Fruit fly (Drosophila melanogaster) whole organism, embryonic: ENCODE results near the gene Decay.

Experiments used
- Antp ChIP-seq: fragments of 200-800 bp; sonication (Bioruptor generic); optimal IDR thresholded peaks from 3 replicates; lab custom pipeline; 2016; ENCODE audit warnings: missing biosample characterization, missing genetic modification characterization
- Blimp-1 ChIP-seq: fragments of 200-800 bp; sonication (Bioruptor generic); optimal IDR thresholded peaks from 3 replicates; lab custom pipeline; 2018; ENCODE audit warnings: missing biosample characterization, missing genetic modification characterization, mild to moderate bottlenecking, moderate library complexity, missing genetic modification reagents
- CG10321 ChIP-seq: fragments of 200-800 bp; sonication (Bioruptor generic); IDR thresholded peaks from 2 replicates; pipeline ENCODE4 v1.3.6; 2022; ENCODE audit warnings: missing biosample characterization, missing genetic modification characterization
- CG10959 ChIP-seq: fragments of 200-800 bp; sonication (Bioruptor generic); IDR thresholded peaks from 2 replicates; pipeline ENCODE4 v1.3.6; 2022; ENCODE audit warnings: missing biosample characterization, missing genetic modification characterization
- CG11504 ChIP-seq: fragments of 200-800 bp; sonication (Bioruptor generic); optimal IDR thresholded peaks from 3 replicates; lab custom pipeline; 2019; ENCODE audit warnings: missing biosample characterization, mild to moderate bottlenecking, missing genetic modification characterization, moderate library complexity
- CG15601 ChIP-seq: fragments of 200-800 bp; sonication (Bioruptor generic); optimal IDR thresholded peaks from 3 replicates; lab custom pipeline; 2019; ENCODE audit warnings: missing biosample characterization, mild to moderate bottlenecking, missing genetic modification characterization, moderate library complexity
- CG1603 ChIP-seq: fragments of 200-800 bp; sonication (Bioruptor generic); optimal IDR thresholded peaks from 2 replicates; lab custom pipeline; 2019; ENCODE audit warnings: missing biosample characterization, mild to moderate bottlenecking, missing genetic modification characterization, moderate library complexity
- CG1832 ChIP-seq: fragments of 200-800 bp; sonication (Bioruptor generic); optimal IDR thresholded peaks from 2 replicates; lab custom pipeline; 2017; ENCODE audit warnings: missing biosample characterization, mild to moderate bottlenecking, missing genetic modification characterization, inconsistent platforms
- CG2678 ChIP-seq: fragments of 200-800 bp; sonication (Bioruptor generic); optimal IDR thresholded peaks from 3 replicates; lab custom pipeline; 2019; ENCODE audit warnings: missing biosample characterization, mild to moderate bottlenecking, missing genetic modification characterization, moderate library complexity
- CG31388 ChIP-seq: fragments of 200-800 bp; sonication (Bioruptor generic); optimal IDR thresholded peaks from 2 replicates; lab custom pipeline; 2016; ENCODE audit warnings: missing biosample characterization, missing genetic modification characterization
- CG4424 ChIP-seq: fragments of 200-800 bp; sonication (Bioruptor generic); optimal IDR thresholded peaks from 3 replicates; lab custom pipeline; 2016; ENCODE audit warnings: missing biosample characterization, missing genetic modification characterization
- CG7271 ChIP-seq: fragments of 200-800 bp; sonication (Bioruptor generic); optimal IDR thresholded peaks from 2 replicates; lab custom pipeline; 2018; ENCODE audit warnings: missing biosample characterization, mild to moderate bottlenecking, missing genetic modification characterization, moderate library complexity
- CG7357 ChIP-seq: fragments of 200-800 bp; sonication (Bioruptor generic); IDR thresholded peaks from 3 replicates; pipeline ENCODE4 v1.3.6; 2022; ENCODE audit warnings: missing biosample characterization, missing genetic modification characterization
- CG7839 ChIP-seq: fragments of 200-800 bp; sonication (Bioruptor generic); optimal IDR thresholded peaks from 3 replicates; lab custom pipeline; 2018; ENCODE audit warnings: missing biosample characterization, mild to moderate bottlenecking, missing genetic modification characterization, moderate library complexity
- CG9609 ChIP-seq: fragments of 200-800 bp; sonication (Bioruptor generic); optimal IDR thresholded peaks from 3 replicates; lab custom pipeline; 2016; ENCODE audit warnings: missing biosample characterization, missing genetic modification characterization
- CG9797 ChIP-seq: fragments of 200-800 bp; sonication (Bioruptor generic); optimal IDR thresholded peaks from 3 replicates; lab custom pipeline; 2018; ENCODE audit warnings: missing biosample characterization, mild to moderate bottlenecking, missing genetic modification characterization
- Drgx ChIP-seq: fragments of 200-800 bp; sonication (Bioruptor generic); IDR thresholded peaks from 2 replicates; pipeline ENCODE4 v1.3.6; 2022; ENCODE audit warnings: missing biosample characterization, missing genetic modification characterization
- Elba2 ChIP-seq: fragments of 200-800 bp; sonication (Bioruptor generic); optimal IDR thresholded peaks from 3 replicates; lab custom pipeline; 2016; ENCODE audit warnings: missing biosample characterization, missing genetic modification characterization
- Fer1 ChIP-seq: fragments of 200-800 bp; sonication (Bioruptor generic); optimal IDR thresholded peaks from 2 replicates; lab custom pipeline; 2017; ENCODE audit warnings: missing biosample characterization, mild to moderate bottlenecking, missing genetic modification characterization
- GATAe ChIP-seq: fragments of 200-800 bp; sonication (Bioruptor generic); conservative IDR thresholded peaks from 2 replicates; pipeline ENCODE4 v1.3.6; 2022; ENCODE audit warnings: missing biosample characterization, missing genetic modification characterization
- Gug ChIP-seq: fragments of 200-800 bp; sonication (Bioruptor generic); IDR thresholded peaks from 4 replicates; pipeline ENCODE4 v1.3.6; 2022; ENCODE audit warnings: missing biosample characterization, missing genetic modification characterization
- H2.0 ChIP-seq: fragments of 200-800 bp; sonication (Bioruptor generic); IDR thresholded peaks from 2 replicates; pipeline ENCODE4 v1.3.6; 2022; ENCODE audit warnings: missing biosample characterization, missing genetic modification characterization
- Hr51 ChIP-seq, 2 experiments: fragments of 200-800 bp; sonication (Bioruptor generic); optimal IDR thresholded peaks; 2 replicates in 1 of 2; 3 replicates in 1 of 2; lab custom pipeline; 2016 to 2018; ENCODE audit warnings: missing biosample characterization in 2 of 2, missing genetic modification characterization in 2 of 2, mild to moderate bottlenecking in 1 of 2, moderate library complexity in 1 of 2
- Mrtf ChIP-seq: fragments of 200-800 bp; sonication (Bioruptor generic); IDR thresholded peaks from 3 replicates; pipeline ENCODE4 v1.3.6; 2022; ENCODE audit warnings: missing biosample characterization, missing genetic modification characterization
- NFAT ChIP-seq: fragments of 200-800 bp; sonication (Bioruptor generic); IDR thresholded peaks from 2 replicates; pipeline ENCODE4 v1.3.6; 2022; ENCODE audit warnings: missing biosample characterization, missing genetic modification characterization
- Neu2 ChIP-seq: fragments of 200-800 bp; sonication (Bioruptor generic); optimal IDR thresholded peaks from 3 replicates; lab custom pipeline; 2016; ENCODE audit warnings: missing biosample characterization, missing genetic modification characterization, borderline replicate concordance
- Side ChIP-seq: fragments of 200-800 bp; sonication (Bioruptor generic); optimal IDR thresholded peaks from 2 replicates; lab custom pipeline; 2016; ENCODE audit warnings: missing biosample characterization, missing genetic modification characterization
- Sox100B ChIP-seq: fragments of 200-800 bp; sonication (Bioruptor generic); optimal IDR thresholded peaks from 3 replicates; lab custom pipeline; 2018; ENCODE audit warnings: missing biosample characterization, mild to moderate bottlenecking, missing genetic modification characterization
- Trl ChIP-seq, 3 experiments: fragments of >200 bp in 2 of 3; fragments of 200-800 bp in 1 of 3; sonication (Bioruptor generic) in 1 of 3; optimal IDR thresholded peaks; 2 replicates in 1 of 3; 3 replicates in 2 of 3; lab custom pipeline; 2016 to 2017; ENCODE audit warnings: missing biosample characterization in 1 of 3, missing genetic modification characterization in 1 of 3
- Xbp1 ChIP-seq: fragments of 200-800 bp; sonication (Bioruptor generic); optimal IDR thresholded peaks from 3 replicates; lab custom pipeline; 2016; ENCODE audit warnings: missing biosample characterization, mild to moderate bottlenecking, missing genetic modification characterization
- bab2 ChIP-seq: fragments of 200-800 bp; sonication (Bioruptor generic); optimal IDR thresholded peaks from 2 replicates; lab custom pipeline; 2016; ENCODE audit warnings: missing biosample characterization, missing genetic modification characterization
- cato ChIP-seq: fragments of 200-800 bp; sonication (Bioruptor generic); optimal IDR thresholded peaks from 2 replicates; lab custom pipeline; 2016; ENCODE audit warnings: missing biosample characterization, missing genetic modification characterization, borderline replicate concordance
- cg ChIP-seq: fragments of 200-800 bp; sonication (Bioruptor generic); optimal IDR thresholded peaks from 3 replicates; lab custom pipeline; 2019; ENCODE audit warnings: missing biosample characterization, mild to moderate bottlenecking, missing genetic modification characterization, moderate library complexity
- chinmo ChIP-seq: fragments of 200-800 bp; sonication (Bioruptor generic); IDR thresholded peaks from 4 replicates; pipeline ENCODE4 v1.3.6; 2022; ENCODE audit warnings: missing biosample characterization, missing genetic modification characterization; ENCODE audit not compliant: partially characterized antibody
- dati ChIP-seq: fragments of 200-800 bp; sonication (Bioruptor generic); IDR thresholded peaks from 2 replicates; pipeline ENCODE4 v1.3.6; 2022; ENCODE audit warnings: missing biosample characterization, missing genetic modification characterization
- emc ChIP-seq: fragments of 200-800 bp; sonication (Bioruptor generic); optimal IDR thresholded peaks from 2 replicates; lab custom pipeline; 2016; ENCODE audit warnings: missing biosample characterization, missing genetic modification characterization
- ems ChIP-seq: fragments of 200-800 bp; sonication (Bioruptor generic); optimal IDR thresholded peaks from 3 replicates; lab custom pipeline; 2016; ENCODE audit warnings: missing biosample characterization, missing genetic modification characterization
- en ChIP-seq: fragments of 200-800 bp; sonication (Bioruptor generic); optimal IDR thresholded peaks from 2 replicates; lab custom pipeline; 2016; ENCODE audit warnings: missing biosample characterization, missing genetic modification characterization
- fd102C ChIP-seq: fragments of 200-800 bp; sonication (Bioruptor generic); optimal IDR thresholded peaks from 2 replicates; lab custom pipeline; 2018; ENCODE audit warnings: missing biosample characterization, mild to moderate bottlenecking, missing genetic modification characterization, moderate library complexity
- fd96Cb ChIP-seq: fragments of 200-800 bp; sonication (Bioruptor generic); optimal IDR thresholded peaks from 2 replicates; lab custom pipeline; 2018; ENCODE audit warnings: missing biosample characterization, mild to moderate bottlenecking, missing genetic modification characterization, moderate library complexity
- fu2 ChIP-seq: fragments of 200-800 bp; sonication (Bioruptor generic); optimal IDR thresholded peaks from 2 replicates; lab custom pipeline; 2016; ENCODE audit warnings: missing biosample characterization, missing genetic modification characterization
- gcm2 ChIP-seq: fragments of 200-800 bp; sonication (Bioruptor generic); optimal IDR thresholded peaks from 2 replicates; lab custom pipeline; 2016; ENCODE audit warnings: missing biosample characterization, missing genetic modification characterization
- gem ChIP-seq: fragments of 200-800 bp; sonication (Bioruptor generic); optimal IDR thresholded peaks from 2 replicates; lab custom pipeline; 2019; ENCODE audit warnings: missing biosample characterization, mild to moderate bottlenecking, missing genetic modification characterization, moderate library complexity
- grn ChIP-seq: fragments of 200-800 bp; sonication (Bioruptor generic); optimal IDR thresholded peaks from 3 replicates; lab custom pipeline; 2017; ENCODE audit warnings: missing biosample characterization, missing genetic modification characterization
- pb ChIP-seq: fragments of 200-800 bp; sonication (Bioruptor generic); optimal IDR thresholded peaks from 3 replicates; lab custom pipeline; 2016; ENCODE audit warnings: missing biosample characterization, missing genetic modification characterization
- pfk ChIP-seq: fragments of 200-800 bp; sonication (Bioruptor generic); optimal IDR thresholded peaks from 2 replicates; lab custom pipeline; 2018; ENCODE audit warnings: missing biosample characterization, mild to moderate bottlenecking, missing genetic modification characterization, moderate library complexity
- salm ChIP-seq: fragments of 200-800 bp; sonication (Bioruptor generic); optimal IDR thresholded peaks from 2 replicates; lab custom pipeline; 2018; ENCODE audit warnings: missing biosample characterization, mild to moderate bottlenecking, missing genetic modification characterization
- sens ChIP-seq: fragments of 200-800 bp; sonication (Bioruptor generic); peaks from one replicate; lab custom pipeline; 2016; ENCODE audit warnings: missing biosample characterization, missing genetic modification characterization
- sqz ChIP-seq: fragments of 200-800 bp; sonication (Bioruptor generic); optimal IDR thresholded peaks from 3 replicates; lab custom pipeline; 2018; ENCODE audit warnings: missing biosample characterization, mild to moderate bottlenecking, missing genetic modification characterization
- tap ChIP-seq: fragments of 200-800 bp; optimal IDR thresholded peaks from 3 replicates; lab custom pipeline; 2019; ENCODE audit warnings: missing biosample characterization, mild to moderate bottlenecking, missing genetic modification characterization, moderate library complexity
- usp ChIP-seq: fragments of >200 bp; optimal IDR thresholded peaks from 2 replicates; lab custom pipeline; 2017; ENCODE audit warnings: missing biosample characterization, missing genetic modification characterization

The Decay gene

DNA sequence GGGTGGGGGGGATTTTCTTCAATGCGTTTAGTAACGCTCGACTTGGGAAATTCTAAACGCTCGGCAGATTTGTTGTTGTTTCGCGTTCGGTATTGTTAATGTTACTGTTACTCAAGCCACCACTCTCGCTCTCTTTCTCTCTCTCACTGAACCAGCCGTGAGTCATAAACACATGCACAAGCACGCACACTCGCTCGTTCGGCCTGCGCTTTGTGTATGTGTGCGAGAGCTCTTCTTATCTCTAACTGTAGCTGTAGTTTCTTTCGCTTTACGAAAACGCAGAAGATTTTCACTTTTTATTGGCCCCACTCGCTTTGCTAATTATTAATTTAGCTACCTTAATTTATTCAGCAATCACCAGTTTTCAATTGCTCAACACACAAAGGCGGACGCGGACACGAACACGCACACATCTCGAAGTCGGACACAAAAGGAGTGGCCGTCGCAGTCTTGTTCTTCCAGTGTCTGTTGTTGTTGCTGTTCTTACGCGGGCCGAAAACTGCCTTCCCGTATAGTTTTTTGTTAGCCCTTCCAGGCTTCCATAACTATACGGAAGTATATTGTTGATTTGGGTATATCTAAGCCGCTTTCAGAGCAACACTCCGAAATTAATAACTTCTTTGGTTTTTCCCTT, 47.8 kb downstream of the Decay start (continued):
- no peak for TF ChIP-seq CG9797 (GFP tag; lab: Kevin White, UChicago)
- TF ChIP-seq CG15601 (tag; lab: Kevin White, UChicago), result no peak
- TF ChIP-seq CG7839 (tag; lab: Kevin White, UChicago), result no peak
- no peak for TF ChIP-seq Sox100B (GFP tag; lab: Kevin White, UChicago)
- no peak for TF ChIP-seq Mrtf (GFP tag; lab: Robert Waterston, UW)
- TF ChIP-seq gcm2 (GFP tag; lab: Kevin White, UChicago), result no peak
- no peak for TF ChIP-seq fd102C (GFP tag; lab: Kevin White, UChicago)
- TF ChIP-seq CG2678 (tag; lab: Kevin White, UChicago), result no peak
- TF ChIP-seq cg, result peak; percentile 96
- TF ChIP-seq chinmo (GFP tag; lab: Robert Waterston, UW), result peak; percentile 90; the same call in 3 of the 4 replicates
- TF ChIP-seq fu2 (GFP tag; lab: Kevin White, UChicago), result no peak
- TF ChIP-seq sens (GFP tag; lab: Kevin White, UChicago), result no peak
- no peak for TF ChIP-seq Gug (GFP tag; lab: Robert Waterston, UW)
- no peak for TF ChIP-seq Drgx (GFP tag; lab: Robert Waterston, UW)
- TF ChIP-seq Elba2, result no peak
- TF ChIP-seq CG1832 (GFP tag; lab: Kevin White, UChicago), result no peak
- no peak for TF ChIP-seq tap (tag; lab: Kevin White, UChicago)
- no peak for TF ChIP-seq NFAT (GFP tag; lab: Robert Waterston, UW)
- no peak for TF ChIP-seq Fer1
- no peak for TF ChIP-seq en (GFP tag; lab: Kevin White, UChicago)
- no peak for TF ChIP-seq Side (GFP tag; lab: Kevin White, UChicago)
- no peak for TF ChIP-seq pfk
- TF ChIP-seq CG31388 (GFP tag; lab: Kevin White, UChicago), result no peak
- TF ChIP-seq gem, result no peak
- no peak for TF ChIP-seq CG11504 (tag; lab: Kevin White, UChicago)
- TF ChIP-seq usp (GFP tag; lab: Kevin White, UChicago), result no peak
- TF ChIP-seq Trl (optimal IDR thresholded peaks at IDR 0.05; lab: Kevin White, UChicago), result peak; percentile 84 to 85
- no peak for TF ChIP-seq Trl (GFP tag; optimal IDR thresholded peaks at IDR 0.05; lab: Kevin White, UChicago)
- TF ChIP-seq CG10959 (GFP tag; lab: Robert Waterston, UW), result no peak
- TF ChIP-seq ems, result no peak
- no peak for TF ChIP-seq CG1603 (tag; lab: Kevin White, UChicago)
- TF ChIP-seq grn (GFP tag; lab: Kevin White, UChicago), result peak; percentile 16
- peak; percentile 58 for TF ChIP-seq Blimp-1 (GFP tag; lab: Kevin White, UChicago)
- TF ChIP-seq H2.0 (GFP tag; lab: Robert Waterston, UW), result no peak
- TF ChIP-seq CG9609, result no peak
- TF ChIP-seq CG7357 (GFP tag; lab: Robert Waterston, UW), result no peak
- no peak for TF ChIP-seq emc (GFP tag; lab: Kevin White, UChicago)
- TF ChIP-seq fd96Cb (tag; lab: Kevin White, UChicago), result no peak
- TF ChIP-seq dati (GFP tag; lab: Robert Waterston, UW), result no peak
- TF ChIP-seq CG4424 (GFP tag; lab: Kevin White, UChicago), result no peak
- no peak for TF ChIP-seq Antp (GFP tag; lab: Kevin White, UChicago)
- no peak for TF ChIP-seq pb (GFP tag; lab: Kevin White, UChicago)
- no peak for TF ChIP-seq GATAe
- TF ChIP-seq Hr51 (GFP tag; optimal IDR thresholded peaks at IDR 0.05; lab: Kevin White, UChicago), result no peak
- no peak for TF ChIP-seq Neu2
- TF ChIP-seq salm (tag; lab: Kevin White, UChicago), result no peak
- TF ChIP-seq cato, result no peak
- TF ChIP-seq sqz, result no peak
- TF ChIP-seq Xbp1 (GFP tag; lab: Kevin White, UChicago), result no peak
- TF ChIP-seq CG10321 (GFP tag; lab: Robert Waterston, UW), result no peak
- TF ChIP-seq CG7271, result no peak
- TF ChIP-seq bab2 (GFP tag; lab: Kevin White, UChicago), result no peak
